Worm (Caenorhabditis elegans): Measurements from ENCODE around the gene math-38.
"Not testable (repeated sequence)": the region's sequence is repeated elsewhere in the genome, so short reads cannot be mapped to it uniquely, and the experiment has no call there.

The math-38 gene

DNA sequence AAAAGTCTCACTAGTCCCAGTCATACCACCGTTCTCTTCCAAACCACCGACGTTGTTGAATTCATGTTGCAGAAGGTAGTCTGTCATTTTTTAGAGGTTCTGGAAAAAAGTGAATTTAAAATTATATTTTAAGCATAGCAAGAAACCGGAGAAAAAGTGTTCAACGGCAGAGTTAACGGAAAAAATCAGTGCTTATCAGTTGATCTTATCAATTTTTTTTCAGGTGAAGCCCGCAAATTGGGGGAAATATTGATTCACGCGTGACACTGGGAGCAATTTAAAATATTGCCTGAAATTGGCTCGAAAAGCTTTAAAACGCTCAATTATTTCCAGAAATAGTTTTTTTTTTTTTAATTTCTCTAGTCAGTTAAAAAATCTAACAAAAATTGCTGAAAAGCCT lies at the start of gene math-38:
Gene math-38 (minus strand): TSS at position 101 of the 400 bp plus-strand sequence.
- TF ChIP-seq lim-7 (GFP tag; IDR thresholded peaks at IDR 0.05): no peak
- TF ChIP-seq egl-27 (tag; optimal IDR thresholded peaks at IDR 0.05): no peak
- peak; percentile 16 for TF ChIP-seq hlh-11 (tag; optimal IDR thresholded peaks at IDR 0.05)
- TF ChIP-seq nhr-28 (tag; optimal IDR thresholded peaks at IDR 0.05): peak; percentile 28

DNA sequence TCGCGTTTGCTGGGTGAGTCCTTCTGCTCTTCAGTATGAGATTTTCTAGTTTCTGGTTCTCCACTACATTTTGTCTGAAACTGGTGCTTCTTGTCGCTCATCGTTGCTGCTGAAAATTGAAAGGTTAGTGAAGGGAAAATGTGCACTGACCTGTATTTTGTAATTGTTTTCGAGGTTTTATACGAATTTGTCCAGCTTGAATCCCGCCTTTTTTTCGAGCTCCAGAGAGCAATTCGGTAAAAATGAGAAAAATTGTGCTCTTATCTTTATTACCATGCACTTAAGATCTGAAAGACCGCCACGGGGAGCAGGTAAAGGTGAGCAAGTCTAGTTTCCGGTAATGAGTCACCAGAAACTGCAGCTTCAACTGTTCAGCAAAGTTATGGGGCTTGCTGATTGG lies 48.0 kb upstream of the math-38 start, which contains the start of gene C08E3.15:
Gene C08E3.15 (minus strand): TSS at position 101 of the 400 bp plus-strand sequence.
- not testable (repeated sequence) for TF ChIP-seq jun-1 (tag; optimal IDR thresholded peaks at IDR 0.05); nhr-77 (tag; optimal IDR thresholded peaks at IDR 0.05); nhr-41 (GFP tag; IDR thresholded peaks at IDR 0.05)

DNA sequence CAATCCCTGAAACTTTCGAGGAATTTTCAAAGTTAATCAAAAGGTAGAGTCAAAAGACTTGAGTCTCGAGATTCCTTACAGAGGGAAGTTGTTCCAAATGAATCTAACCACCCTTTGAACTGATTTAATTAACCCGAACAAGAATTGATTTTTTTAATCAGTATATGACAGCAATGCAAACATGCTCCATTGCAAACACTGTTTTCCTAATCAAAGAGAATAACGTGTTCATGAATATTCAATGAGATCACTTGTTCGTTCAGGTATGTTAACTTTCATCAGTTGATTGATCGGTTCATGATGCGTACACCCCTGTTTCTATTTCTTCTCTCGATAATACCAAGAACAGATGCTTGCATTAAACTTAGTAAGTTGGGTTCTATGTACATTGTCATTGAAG lies 45.9 kb upstream of the math-38 start, which contains the start of gene C08E3.14:
Gene C08E3.14 (plus strand): TSS at position 301 of the 400 bp plus-strand sequence.
- no peak for TF ChIP-seq nhr-102 (tag; optimal IDR thresholded peaks at IDR 0.05)
- TF ChIP-seq dve-1 (tag; optimal IDR thresholded peaks at IDR 0.05; ENCODE audit: insufficient read depth): no peak
- TF ChIP-seq Y48G9A.11 (GFP tag; IDR thresholded peaks at IDR 0.05): no peak
- TF ChIP-seq madf-9 (GFP tag; conservative IDR thresholded peaks at IDR 0.05): no peak
- TF ChIP-seq lin-29 (GFP tag; IDR thresholded peaks at IDR 0.05): no peak
- no peak for TF ChIP-seq ztf-11 (tag; optimal IDR thresholded peaks at IDR 0.05)
- TF ChIP-seq ceh-62 (tag; optimal IDR thresholded peaks at IDR 0.05): no peak

DNA sequence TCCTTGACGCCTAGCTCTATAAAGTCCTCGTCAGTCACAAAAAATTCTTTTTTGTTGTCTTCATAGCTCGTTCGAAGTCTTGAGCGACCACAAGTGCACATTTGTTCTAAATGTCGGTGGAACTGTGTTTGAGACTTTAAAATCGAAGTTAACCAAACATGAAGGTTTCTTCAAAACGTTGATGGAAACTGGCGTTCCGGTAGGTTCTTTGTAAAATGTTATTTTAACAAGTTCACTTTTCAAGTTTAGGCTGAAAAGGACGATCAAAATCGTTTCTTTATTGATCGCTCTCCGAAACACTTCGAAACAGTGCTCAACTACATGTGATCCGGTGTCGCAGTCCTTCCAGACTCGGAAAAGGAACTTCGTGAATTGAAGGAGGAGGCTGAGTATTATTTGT lies 44.8 kb upstream of the math-38 start, which contains the start of gene fbxa-160:
Gene fbxa-160 (minus strand): TSS at position 101 of the 400 bp plus-strand sequence.
- TF ChIP-seq zfp-3 (GFP tag; conservative IDR thresholded peaks at IDR 0.05) (no peak), snpc-1.2 (GFP tag; IDR thresholded peaks at IDR 0.05) (no peak), snpc-4 (tag; optimal IDR thresholded peaks at IDR 0.05) (no peak), dve-1 (tag; optimal IDR thresholded peaks at IDR 0.05; ENCODE audit: insufficient read depth) (no peak), egl-27 (tag; optimal IDR thresholded peaks at IDR 0.05) (no peak), hmg-1.1 (GFP tag; IDR thresholded peaks at IDR 0.05) (no peak), arid-1 (GFP tag; conservative IDR thresholded peaks at IDR 0.05) (no peak), mdt-29 (GFP tag; IDR thresholded peaks at IDR 0.05) (no peak), pqm-1 (tag; optimal IDR thresholded peaks at IDR 0.05) (no peak), rbr-2 (tag; optimal IDR thresholded peaks at IDR 0.05) (no peak), unc-39 (tag; optimal IDR thresholded peaks at IDR 0.05) (no peak), hif-1 (tag; optimal IDR thresholded peaks at IDR 0.05) (no peak), lin-1 (GFP tag; IDR thresholded peaks at IDR 0.05) (no peak), ztf-11 (tag; optimal IDR thresholded peaks at IDR 0.05) (no peak), lir-3 (tag; optimal IDR thresholded peaks at IDR 0.05) (no peak), aly-2 (tag; optimal IDR thresholded peaks at IDR 0.05) (no peak), ZK337.2 (GFP tag; IDR thresholded peaks at IDR 0.05) (no peak), zip-11 (GFP tag; IDR thresholded peaks at IDR 0.05) (no peak), F10B5.3 (tag; optimal IDR thresholded peaks at IDR 0.05) (no peak)

DNA sequence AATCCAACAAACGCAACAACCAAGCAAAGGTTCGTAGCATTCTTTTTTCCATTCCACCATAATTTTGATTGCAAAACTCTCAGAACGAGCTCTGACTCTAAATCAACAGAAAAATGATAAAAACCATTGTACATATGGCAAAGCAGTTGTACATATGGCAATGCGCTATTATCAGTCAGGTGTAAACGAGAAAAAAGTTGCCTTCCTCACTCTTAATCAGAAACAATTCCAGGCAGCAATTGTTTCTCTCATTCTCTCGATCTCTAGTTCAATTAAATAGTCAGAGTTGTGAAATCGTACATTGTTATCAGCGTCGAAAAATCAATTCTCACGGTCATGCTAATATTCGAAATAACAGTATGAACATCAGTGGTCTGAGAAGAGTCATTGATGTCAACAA lies 42.0 kb upstream of the math-38 start:
- TF ChIP-seq R02D3.7 (tag; optimal IDR thresholded peaks at IDR 0.05): no peak
- TF ChIP-seq ceh-44 (GFP tag; IDR thresholded peaks at IDR 0.05): no peak
- TF ChIP-seq lim-7 (GFP tag; IDR thresholded peaks at IDR 0.05): no peak
- TF ChIP-seq cey-2 (tag; optimal IDR thresholded peaks at IDR 0.05; ENCODE audit: borderline replicate concordance, insufficient read depth): no peak
- no peak for TF ChIP-seq lin-39 (tag; optimal IDR thresholded peaks at IDR 0.05)
- no peak for TF ChIP-seq ztf-7 (tag; optimal IDR thresholded peaks at IDR 0.05)
- TF ChIP-seq nhr-11 (tag; optimal IDR thresholded peaks at IDR 0.05): no peak
- TF ChIP-seq nhr-28 (tag; optimal IDR thresholded peaks at IDR 0.05): peak; percentile 45
- TF ChIP-seq Y105C5A.15 (GFP tag; IDR thresholded peaks at IDR 0.05): no peak
- TF ChIP-seq ama-1 (optimal IDR thresholded peaks at IDR 0.05): no peak
- TF ChIP-seq ZK337.2 (GFP tag; IDR thresholded peaks at IDR 0.05): no peak
- no peak for TF ChIP-seq nhr-237 (tag; optimal IDR thresholded peaks at IDR 0.05)
- no peak for TF ChIP-seq madf-5 (GFP tag; IDR thresholded peaks at IDR 0.05)
- TF ChIP-seq egl-43 (GFP tag; IDR thresholded peaks at IDR 0.05): no peak
- no peak for TF ChIP-seq D1046.2 (GFP tag; IDR thresholded peaks at IDR 0.05)
- TF ChIP-seq mdt-29 (GFP tag; IDR thresholded peaks at IDR 0.05): no peak
- no peak for TF ChIP-seq nhr-10 (tag; optimal IDR thresholded peaks at IDR 0.05)
- TF ChIP-seq pqm-1 (tag; optimal IDR thresholded peaks at IDR 0.05): peak; percentile 95
- no peak for TF ChIP-seq ztf-11 (tag; optimal IDR thresholded peaks at IDR 0.05)
- TF ChIP-seq dve-1 (tag; optimal IDR thresholded peaks at IDR 0.05; ENCODE audit: insufficient read depth): no peak
- TF ChIP-seq fos-1 (tag; optimal IDR thresholded peaks at IDR 0.05): no peak
- no peak for TF ChIP-seq ceh-82 (tag; optimal IDR thresholded peaks at IDR 0.05)

Data from whole organism, L4 larva.